Worm (Caenorhabditis elegans) whole organism, L2 larva: Measurements from ENCODE around the gene srh-3.

Experiments
- C34F6.9 ChIP-seq: fragments of 150-350 bp; optimal IDR thresholded peaks from 2 replicates; lab custom pipeline; 2014; ENCODE audit warnings: missing biosample characterization, missing genetic modification characterization
- F13H6.1 ChIP-seq: sonication (generic microtip); optimal IDR thresholded peaks from 2 replicates; lab custom pipeline; 2016; ENCODE audit warnings: missing genetic modification characterization, missing compliant biosample characterization
- Y55F3AM.14 ChIP-seq: fragments of 200-800 bp; sonication (Bioruptor generic); optimal IDR thresholded peaks from 2 replicates; lab custom pipeline; 2018; ENCODE audit warnings: mild to moderate bottlenecking, missing genetic modification characterization, missing compliant biosample characterization
- ZK546.5 ChIP-seq: sonication (generic microtip); optimal IDR thresholded peaks from 2 replicates; lab custom pipeline; 2017; ENCODE audit warnings: missing biosample characterization, missing genetic modification characterization
- alr-1 ChIP-seq: fragments of 150-350 bp; optimal IDR thresholded peaks from 2 replicates; lab custom pipeline; 2014; ENCODE audit warnings: missing biosample characterization, missing genetic modification characterization
- aly-2 ChIP-seq: fragments of 150-350 bp; optimal IDR thresholded peaks from 2 replicates; lab custom pipeline; 2014; ENCODE audit warnings: missing biosample characterization, missing genetic modification characterization
- blmp-1 ChIP-seq: sonication (generic microtip); optimal IDR thresholded peaks from 2 replicates; lab custom pipeline; 2017; ENCODE audit warnings: missing genetic modification characterization, mild to moderate bottlenecking, missing compliant biosample characterization, antibody characterized with exemption, moderate library complexity; ENCODE audit not compliant: insufficient read depth
- ceh-82 ChIP-seq: fragments of 150-350 bp; optimal IDR thresholded peaks from 2 replicates; lab custom pipeline; 2014; ENCODE audit warnings: missing biosample characterization, missing genetic modification characterization
- dmd-4 ChIP-seq: sonication (generic microtip); optimal IDR thresholded peaks from 2 replicates; lab custom pipeline; 2017; ENCODE audit warnings: missing biosample characterization, missing genetic modification characterization
- egl-27 ChIP-seq: sonication (generic microtip); optimal IDR thresholded peaks from 3 replicates; lab custom pipeline; 2017; ENCODE audit warnings: missing biosample characterization, missing genetic modification reagents, missing genetic modification characterization
- elt-1 ChIP-seq: fragments of 150-350 bp; optimal IDR thresholded peaks from 2 replicates; lab custom pipeline; 2014; ENCODE audit warnings: missing biosample characterization, missing genetic modification characterization
- elt-3 ChIP-seq: sonication (generic microtip); optimal IDR thresholded peaks from 2 replicates; lab custom pipeline; 2017; ENCODE audit warnings: missing biosample characterization, missing genetic modification characterization
- lin-11 ChIP-seq: fragments of 150-350 bp; sonication (generic microtip); optimal IDR thresholded peaks from 2 replicates; lab custom pipeline; 2014; ENCODE audit warnings: missing biosample characterization, missing genetic modification characterization, inconsistent platforms, mixed read lengths
- lin-13 ChIP-seq: fragments of 150-350 bp; optimal IDR thresholded peaks from 2 replicates; lab custom pipeline; 2014; ENCODE audit warnings: missing biosample characterization, missing genetic modification reagents, missing genetic modification characterization
- lin-39 ChIP-seq: fragments of 150-350 bp; optimal IDR thresholded peaks from 2 replicates; lab custom pipeline; 2014; ENCODE audit warnings: missing biosample characterization, missing genetic modification reagents, missing genetic modification characterization
- lsy-2 ChIP-seq, 2 experiments: fragments of 150-350 bp in 1 of 2; sonication (generic microtip) in 1 of 2; optimal IDR thresholded peaks; 2 replicates each; lab custom pipeline; 2014 to 2017; ENCODE audit warnings: missing biosample characterization in 2 of 2, missing genetic modification characterization in 2 of 2
- mbf-1 ChIP-seq: sonication (generic microtip); optimal IDR thresholded peaks from 2 replicates; lab custom pipeline; 2017; ENCODE audit warnings: missing biosample characterization, missing genetic modification characterization
- nhr-10 ChIP-seq: sonication (generic microtip); optimal IDR thresholded peaks from 2 replicates; lab custom pipeline; 2017; ENCODE audit warnings: missing biosample characterization, missing genetic modification characterization
- nhr-11 ChIP-seq: fragments of 150-350 bp; optimal IDR thresholded peaks from 2 replicates; lab custom pipeline; 2014; ENCODE audit warnings: missing biosample characterization, missing genetic modification characterization
- nhr-12 ChIP-seq: fragments of 150-350 bp; optimal IDR thresholded peaks from 2 replicates; lab custom pipeline; 2014; ENCODE audit warnings: missing biosample characterization, missing genetic modification characterization
- nhr-129 ChIP-seq: fragments of 150-350 bp; optimal IDR thresholded peaks from 2 replicates; lab custom pipeline; 2014; ENCODE audit warnings: missing biosample characterization, missing genetic modification characterization
- nhr-23 ChIP-seq: fragments of 150-350 bp; optimal IDR thresholded peaks from 2 replicates; lab custom pipeline; 2014; ENCODE audit warnings: missing biosample characterization, missing genetic modification reagents, missing genetic modification characterization
- nhr-237 ChIP-seq: fragments of 150-350 bp; optimal IDR thresholded peaks from 2 replicates; lab custom pipeline; 2014; ENCODE audit warnings: missing biosample characterization, missing genetic modification characterization
- nhr-25 ChIP-seq: fragments of 150-350 bp; sonication (generic microtip); optimal IDR thresholded peaks from 3 replicates; lab custom pipeline; 2014; ENCODE audit warnings: missing biosample characterization, missing genetic modification characterization
- skn-1 ChIP-seq: sonication (generic microtip); optimal IDR thresholded peaks from 2 replicates; lab custom pipeline; 2017; ENCODE audit warnings: missing biosample characterization, missing genetic modification characterization
- sma-9 ChIP-seq, 2 experiments: fragments of 150-350 bp in 1 of 2; sonication (generic microtip) in 1 of 2; optimal IDR thresholded peaks; 2 replicates each; lab custom pipeline; 2014 to 2016; ENCODE audit warnings: missing genetic modification characterization in 2 of 2, mild to moderate bottlenecking in 1 of 2, missing biosample characterization in 1 of 2, missing compliant biosample characterization in 1 of 2, missing genetic modification reagents in 1 of 2, moderate library complexity in 1 of 2
- snpc-4 ChIP-seq: fragments of 150-350 bp; optimal IDR thresholded peaks from 2 replicates; lab custom pipeline; 2014; ENCODE audit warnings: missing biosample characterization, missing genetic modification characterization
- unc-39 ChIP-seq: fragments of 150-350 bp; optimal IDR thresholded peaks from 2 replicates; lab custom pipeline; 2014; ENCODE audit warnings: missing biosample characterization, missing genetic modification characterization
- unc-55 ChIP-seq: fragments of 150-350 bp; sonication (generic microtip); optimal IDR thresholded peaks from 3 replicates; lab custom pipeline; 2014; ENCODE audit warnings: missing biosample characterization, missing genetic modification reagents, missing genetic modification characterization
- unc-62 ChIP-seq: fragments of 150-350 bp; optimal IDR thresholded peaks from 2 replicates; lab custom pipeline; 2014; ENCODE audit warnings: missing biosample characterization, missing genetic modification reagents, missing genetic modification characterization
- ztf-1 ChIP-seq: fragments of 200-800 bp; sonication (Bioruptor generic); conservative IDR thresholded peaks from 2 replicates; pipeline ENCODE4 v1.3.6; 2022; ENCODE audit warnings: missing genetic modification characterization, missing compliant biosample characterization
- ztf-4 ChIP-seq: fragments of 150-350 bp; optimal IDR thresholded peaks from 2 replicates; lab custom pipeline; 2014; ENCODE audit warnings: missing biosample characterization, missing genetic modification characterization

The srh-3 gene

DNA sequence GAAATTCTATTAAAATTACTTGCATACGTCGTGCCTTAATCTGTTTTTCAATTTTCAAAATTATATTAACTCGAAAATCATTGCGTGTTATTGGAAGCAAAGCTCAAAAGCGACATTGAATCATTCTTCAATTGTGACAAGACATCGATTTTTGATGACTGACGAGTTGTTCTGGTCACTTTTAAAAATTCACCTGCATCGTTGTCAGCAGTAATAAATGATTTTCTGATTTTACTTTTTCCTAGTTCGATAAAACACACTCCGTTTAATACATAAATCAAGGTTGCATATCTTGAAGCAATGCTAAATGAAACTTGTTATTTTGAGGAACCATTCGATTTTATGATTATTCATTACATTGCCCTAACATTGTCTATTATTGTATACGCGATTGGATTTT lies at the start of gene srh-3:
Gene srh-3, plus strand, starts transcription at position 301 of the 400 bp plus-strand sequence.
- TF ChIP-seq unc-39 (tag; lab: Kevin White, UChicago) (no peak), lin-13 (GFP tag; lab: Kevin White, UChicago) (no peak), unc-55 (GFP tag; lab: Kevin White, UChicago) (no peak), blmp-1 (tag; lab: Kevin White, UChicago) (no peak), sma-9 (GFP tag; optimal IDR thresholded peaks at IDR 0.05; lab: Kevin White, UChicago) (no peak), sma-9 (tag; optimal IDR thresholded peaks at IDR 0.05; lab: Kevin White, UChicago) (no peak)

ce11 chrV:1635859-1636258 lies 46.5 kb upstream of the srh-3 start, which contains the start of gene str-222:
Gene str-222, plus strand, starts transcription at chrV:1636159.
- TF ChIP-seq nhr-237 (tag; lab: Kevin White, UChicago), result no peak
- TF ChIP-seq F13H6.1 (tag; lab: Kevin White, UChicago), result no peak
- no peak for TF ChIP-seq ZK546.5 (tag; lab: Kevin White, UChicago)
- no peak for TF ChIP-seq elt-3
- TF ChIP-seq unc-39 (tag; lab: Kevin White, UChicago), result no peak
- no peak for TF ChIP-seq lin-11
- no peak for TF ChIP-seq elt-1
- no peak for TF ChIP-seq C34F6.9
- no peak for TF ChIP-seq skn-1 (tag; lab: Kevin White, UChicago)
- no peak for TF ChIP-seq nhr-12
- no peak for TF ChIP-seq ztf-4
- no peak for TF ChIP-seq mbf-1
- TF ChIP-seq nhr-10 (tag; lab: Kevin White, UChicago), result no peak
- TF ChIP-seq, all 48 proteins: peak for 0

- TF ChIP-seq elt-1 (no peak), F13H6.1 (tag; lab: Kevin White, UChicago) (no peak), aly-2 (tag; lab: Kevin White, UChicago) (no peak), Y55F3AM.14 (GFP tag; lab: Kevin White, UChicago) (no peak)
Observed at ce11 chrV:1640008-1640407, 42.4 kb upstream of the srh-3 start, which contains the start of gene str-221. Gene str-221, plus strand, starts transcription at chrV:1640308.

DNA sequence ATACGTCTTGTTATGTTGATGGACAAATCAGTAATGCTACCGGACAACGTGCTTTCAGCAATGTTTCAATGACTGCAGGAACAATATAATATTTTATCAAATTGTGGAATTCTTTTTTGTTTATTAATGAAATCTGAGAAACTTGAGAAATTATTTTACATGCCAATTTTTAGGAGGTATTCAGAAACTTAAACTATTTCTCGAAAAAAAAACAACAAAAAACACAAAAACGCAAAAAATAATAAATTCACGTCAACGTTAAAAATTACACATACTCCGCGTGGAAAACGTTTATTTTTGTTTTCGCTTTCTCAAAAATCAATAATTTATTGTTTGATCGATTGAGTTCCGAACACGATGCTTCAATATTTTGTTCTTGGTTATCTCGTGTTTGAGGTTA lies 40.2 kb upstream of the srh-3 start, which contains the start of gene Y46H3D.1:
Gene Y46H3D.1, plus strand, starts transcription at position 301 of the 400 bp plus-strand sequence.
- TF ChIP-seq Y55F3AM.14 (GFP tag; lab: Kevin White, UChicago) (no peak), nhr-11 (no peak), nhr-10 (tag; lab: Kevin White, UChicago) (no peak), unc-55 (GFP tag; lab: Kevin White, UChicago) (no peak), dmd-4 (tag; lab: Kevin White, UChicago) (no peak), lin-11 (no peak), snpc-4 (no peak)

DNA sequence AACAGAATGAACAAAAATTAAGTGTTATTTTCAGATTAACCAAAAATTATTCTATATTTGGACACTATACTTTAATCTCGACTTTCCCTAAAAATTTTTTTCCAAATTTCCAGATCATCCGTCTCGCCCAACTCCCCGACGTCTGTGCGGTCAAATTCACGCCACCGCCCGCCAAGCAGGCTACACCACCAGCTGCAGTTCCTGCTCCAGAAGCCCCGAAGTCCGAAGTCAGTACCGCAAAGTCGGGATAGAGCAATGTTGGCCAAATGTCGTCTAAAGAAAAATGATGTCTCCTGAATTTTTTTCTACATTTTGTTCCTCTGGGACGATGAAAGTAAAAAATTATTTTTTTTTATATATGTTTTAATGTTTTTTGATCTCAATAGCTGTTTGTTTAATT lies 39.6 kb upstream of the srh-3 start:
- TF ChIP-seq egl-27, result no peak
- no peak for TF ChIP-seq F13H6.1 (tag; lab: Kevin White, UChicago)
- no peak for TF ChIP-seq nhr-129 (tag; lab: Kevin White, UChicago)
- TF ChIP-seq skn-1 (tag; lab: Kevin White, UChicago), result no peak
- no peak for TF ChIP-seq nhr-23
- TF ChIP-seq lsy-2 (tag; optimal IDR thresholded peaks at IDR 0.05; lab: Kevin White, UChicago), result no peak
- no peak for TF ChIP-seq nhr-25 (tag; lab: Kevin White, UChicago)
- TF ChIP-seq unc-62 (GFP tag; lab: Kevin White, UChicago), result no peak
- TF ChIP-seq unc-55 (GFP tag; lab: Kevin White, UChicago), result no peak

- TF ChIP-seq ZK546.5 (tag; lab: Kevin White, UChicago) (no peak), unc-55 (GFP tag; lab: Kevin White, UChicago) (no peak), ceh-82 (tag; lab: Kevin White, UChicago) (no peak), nhr-129 (tag; lab: Kevin White, UChicago) (no peak), sma-9 (GFP tag; optimal IDR thresholded peaks at IDR 0.05; lab: Kevin White, UChicago) (no peak), sma-9 (tag; optimal IDR thresholded peaks at IDR 0.05; lab: Kevin White, UChicago) (no peak), skn-1 (tag; lab: Kevin White, UChicago) (no peak), alr-1 (tag; lab: Kevin White, UChicago) (no peak), ztf-1 (GFP tag; lab: Robert Waterston, UW) (no peak), lin-39 (tag; lab: Kevin White, UChicago) (no peak)
Observed at ce11 chrV:1643886-1644285, 38.5 kb upstream of the srh-3 start, which contains the start of gene alh-2. Gene alh-2, plus strand, starts transcription at chrV:1644169.
